Worm (Caenorhabditis elegans) whole organism, L4 larva: Measurements from ENCODE around the gene unc-49.

Experiments used
- aly-2 ChIP-seq: sonication (generic microtip); optimal IDR thresholded peaks from 2 replicates; lab custom pipeline; 2018; ENCODE audit warnings: missing biosample characterization, missing genetic modification characterization
- hlh-30 ChIP-seq: sonication (generic microtip); optimal IDR thresholded peaks from 2 replicates; lab custom pipeline; 2017; ENCODE audit warnings: antibody characterized with exemption, mild to moderate bottlenecking, missing genetic modification characterization, missing compliant biosample characterization; ENCODE audit not compliant: insufficient read depth
- lin-13 ChIP-seq: fragments of 150-350 bp; optimal IDR thresholded peaks from 2 replicates; lab custom pipeline; 2014; ENCODE audit warnings: missing biosample characterization, missing genetic modification reagents, missing genetic modification characterization
- unc-130 ChIP-seq: sonication (generic microtip); optimal IDR thresholded peaks from 2 replicates; lab custom pipeline; 2016; ENCODE audit warnings: missing genetic modification reagents, missing genetic modification characterization, missing compliant biosample characterization
- zag-1 ChIP-seq: fragments of 150-350 bp; optimal IDR thresholded peaks from 2 replicates; lab custom pipeline; 2014; ENCODE audit warnings: missing biosample characterization, missing genetic modification characterization

- TF ChIP-seq lin-13 (GFP tag; lab: Kevin White, UChicago), result no peak
- TF ChIP-seq hlh-30 (tag; lab: Kevin White, UChicago), result no peak
- no peak for TF ChIP-seq zag-1
- TF ChIP-seq aly-2 (tag; lab: Kevin White, UChicago), result no peak
- no peak for TF ChIP-seq unc-130 (GFP tag; lab: Kevin White, UChicago)
Observed at ce11 chrIII:10503753-10504152, 16.8 kb upstream of the unc-49 start, which contains the start of gene rab-33.
